Fruit fly (Drosophila melanogaster) whole organism, embryonic: ENCODE results near the gene Hmt4-20.

Experiments used
- ATbp ChIP-seq: fragments of 200-800 bp; sonication (Bioruptor generic); optimal IDR thresholded peaks from 2 replicates; lab custom pipeline; 2017; ENCODE audit warnings: missing biosample characterization, mild to moderate bottlenecking, missing genetic modification characterization, missing genetic modification reagents
- Bdp1 ChIP-seq: fragments of 200-800 bp; sonication (Bioruptor generic); optimal IDR thresholded peaks from 3 replicates; lab custom pipeline; 2016; ENCODE audit warnings: missing biosample characterization, missing genetic modification characterization
- CG10979 ChIP-seq: fragments of 200-800 bp; sonication (Bioruptor generic); optimal IDR thresholded peaks from 2 replicates; lab custom pipeline; 2018; ENCODE audit warnings: missing biosample characterization, mild to moderate bottlenecking, missing genetic modification characterization, moderate library complexity
- CG12219 ChIP-seq: fragments of 200-800 bp; sonication (Bioruptor generic); optimal IDR thresholded peaks from 3 replicates; lab custom pipeline; 2018; ENCODE audit warnings: missing biosample characterization, mild to moderate bottlenecking, missing genetic modification characterization
- CG12942 ChIP-seq: fragments of 200-800 bp; sonication (Bioruptor generic); optimal IDR thresholded peaks from 3 replicates; lab custom pipeline; 2016; ENCODE audit warnings: missing biosample characterization, missing genetic modification characterization
- CG14860 ChIP-seq: fragments of 200-800 bp; sonication (Bioruptor generic); IDR thresholded peaks from 3 replicates; pipeline ENCODE4 v1.3.6; 2022; ENCODE audit warnings: missing biosample characterization, missing genetic modification characterization; ENCODE audit not compliant: partially characterized antibody
- CG15514 ChIP-seq: fragments of 200-800 bp; sonication (Bioruptor generic); optimal IDR thresholded peaks from 3 replicates; lab custom pipeline; 2017; ENCODE audit warnings: missing biosample characterization, missing genetic modification characterization, mild to moderate bottlenecking, moderate library complexity, missing genetic modification reagents
- CG16813 ChIP-seq: fragments of 200-800 bp; sonication (Bioruptor generic); IDR thresholded peaks from 3 replicates; pipeline ENCODE4 v1.3.6; 2022; ENCODE audit warnings: missing biosample characterization, missing genetic modification characterization; ENCODE audit not compliant: partially characterized antibody
- CG1792 ChIP-seq: fragments of 200-800 bp; sonication (Bioruptor generic); optimal IDR thresholded peaks from 2 replicates; lab custom pipeline; 2016; ENCODE audit warnings: missing biosample characterization, missing genetic modification characterization
- CG18262 ChIP-seq: fragments of 200-800 bp; optimal IDR thresholded peaks from 3 replicates; lab custom pipeline; 2019; ENCODE audit warnings: missing biosample characterization, mild to moderate bottlenecking, missing genetic modification characterization, moderate library complexity
- CG3065 ChIP-seq: fragments of 200-800 bp; sonication (Bioruptor generic); optimal IDR thresholded peaks from 2 replicates; lab custom pipeline; 2016; ENCODE audit warnings: missing biosample characterization, missing genetic modification characterization
- CG4707 ChIP-seq: fragments of 200-800 bp; sonication (Bioruptor generic); optimal IDR thresholded peaks from 2 replicates; lab custom pipeline; 2018; ENCODE audit warnings: missing biosample characterization, mild to moderate bottlenecking, missing genetic modification characterization, moderate library complexity
- CG6175 ChIP-seq: fragments of 200-800 bp; sonication (Bioruptor generic); IDR thresholded peaks from 3 replicates; pipeline ENCODE4 v1.3.6; 2022; ENCODE audit warnings: missing biosample characterization, missing genetic modification characterization
- CG6683 ChIP-seq: fragments of 200-800 bp; sonication (Bioruptor generic); optimal IDR thresholded peaks from 2 replicates; lab custom pipeline; 2017; ENCODE audit warnings: missing biosample characterization, mild to moderate bottlenecking, missing genetic modification characterization, missing genetic modification reagents
- CG6791 ChIP-seq: fragments of 200-800 bp; sonication (Bioruptor generic); IDR thresholded peaks from 3 replicates; pipeline ENCODE4 v1.3.6; 2022; ENCODE audit warnings: missing biosample characterization, missing genetic modification characterization; ENCODE audit not compliant: partially characterized antibody
- CG7963 ChIP-seq: fragments of 200-800 bp; sonication (Bioruptor generic); IDR thresholded peaks from 3 replicates; pipeline ENCODE4 v1.3.6; 2022; ENCODE audit warnings: missing biosample characterization, missing genetic modification characterization; ENCODE audit not compliant: partially characterized antibody
- CTCF ChIP-seq: fragments of 200-800 bp; sonication (Bioruptor generic); optimal IDR thresholded peaks from 2 replicates; lab custom pipeline; 2017; ENCODE audit warnings: missing biosample characterization, mild to moderate bottlenecking, missing genetic modification characterization, moderate library complexity
- CoRest ChIP-seq: fragments of 200-800 bp; sonication (Bioruptor generic); optimal IDR thresholded peaks from 3 replicates; lab custom pipeline; 2018; ENCODE audit warnings: missing biosample characterization, mild to moderate bottlenecking, missing genetic modification characterization, moderate library complexity
- D19A ChIP-seq: fragments of 200-800 bp; optimal IDR thresholded peaks from 3 replicates; lab custom pipeline; 2019; ENCODE audit warnings: missing biosample characterization, mild to moderate bottlenecking, missing genetic modification characterization, moderate library complexity
- D19B ChIP-seq: fragments of 200-800 bp; sonication (Bioruptor generic); optimal IDR thresholded peaks from 2 replicates; lab custom pipeline; 2017; ENCODE audit warnings: missing biosample characterization, mild to moderate bottlenecking, missing genetic modification characterization
- Deaf1 ChIP-seq: fragments of 200-800 bp; optimal IDR thresholded peaks from 3 replicates; lab custom pipeline; 2019; ENCODE audit warnings: missing biosample characterization, mild to moderate bottlenecking, missing genetic modification characterization, moderate library complexity
- Eip74EF ChIP-seq, 2 experiments: fragments of 200-800 bp in 1 of 2; fragments of >200 bp in 1 of 2; sonication (Bioruptor generic) in 1 of 2; optimal IDR thresholded peaks; 2 replicates each; lab custom pipeline; 2017 to 2019; ENCODE audit warnings: missing biosample characterization in 2 of 2, missing genetic modification characterization in 2 of 2, mild to moderate bottlenecking in 1 of 2, moderate library complexity in 1 of 2
- H2.0 ChIP-seq: fragments of 200-800 bp; sonication (Bioruptor generic); IDR thresholded peaks from 2 replicates; pipeline ENCODE4 v1.3.6; 2022; ENCODE audit warnings: missing biosample characterization, missing genetic modification characterization
- HLH4C ChIP-seq: fragments of 200-800 bp; sonication (Bioruptor generic); IDR thresholded peaks from 3 replicates; pipeline ENCODE4 v1.3.6; 2022; ENCODE audit warnings: missing biosample characterization, missing genetic modification characterization; ENCODE audit not compliant: partially characterized antibody
- HLHmδ ChIP-seq: fragments of 200-800 bp; sonication (Bioruptor generic); optimal IDR thresholded peaks from 2 replicates; lab custom pipeline; 2018; ENCODE audit warnings: missing biosample characterization, mild to moderate bottlenecking, missing genetic modification characterization, moderate library complexity
- Hr51 ChIP-seq, 2 experiments: fragments of 200-800 bp; sonication (Bioruptor generic); optimal IDR thresholded peaks; 2 replicates in 1 of 2; 3 replicates in 1 of 2; lab custom pipeline; 2016 to 2018; ENCODE audit warnings: missing biosample characterization in 2 of 2, missing genetic modification characterization in 2 of 2, mild to moderate bottlenecking in 1 of 2, moderate library complexity in 1 of 2
- Med ChIP-seq: fragments of 200-800 bp; sonication (Bioruptor generic); peaks from one replicate; lab custom pipeline; 2016; ENCODE audit warnings: missing biosample characterization, missing genetic modification characterization, mild to moderate bottlenecking, inconsistent platforms, moderate library complexity
- Mes4 ChIP-seq: fragments of 200-800 bp; sonication (Bioruptor generic); optimal IDR thresholded peaks from 2 replicates; lab custom pipeline; 2016; ENCODE audit warnings: missing biosample characterization, missing genetic modification characterization
- Mrtf ChIP-seq: fragments of 200-800 bp; sonication (Bioruptor generic); IDR thresholded peaks from 3 replicates; pipeline ENCODE4 v1.3.6; 2022; ENCODE audit warnings: missing biosample characterization, missing genetic modification characterization
- Stat92E ChIP-seq, 3 experiments: fragments of >200 bp in 2 of 3; fragments of 200-800 bp in 1 of 3; sonication (Bioruptor generic) in 1 of 3; optimal IDR thresholded peaks; 2 replicates each; lab custom pipeline; 2017 to 2019; ENCODE audit warnings: missing biosample characterization in 3 of 3, missing genetic modification characterization in 3 of 3, mild to moderate bottlenecking in 1 of 3, moderate library complexity in 1 of 3
- ato ChIP-seq: fragments of 200-800 bp; sonication (Bioruptor generic); IDR thresholded peaks from 2 replicates; pipeline ENCODE4 v1.3.6; 2022; ENCODE audit warnings: missing biosample characterization, missing genetic modification characterization; ENCODE audit not compliant: partially characterized antibody
- cg ChIP-seq: fragments of 200-800 bp; sonication (Bioruptor generic); optimal IDR thresholded peaks from 3 replicates; lab custom pipeline; 2019; ENCODE audit warnings: missing biosample characterization, mild to moderate bottlenecking, missing genetic modification characterization, moderate library complexity
- chn ChIP-seq: fragments of 200-800 bp; sonication (Bioruptor generic); optimal IDR thresholded peaks from 2 replicates; lab custom pipeline; 2016; ENCODE audit warnings: missing biosample characterization, missing genetic modification characterization
- fu2 ChIP-seq: fragments of 200-800 bp; sonication (Bioruptor generic); optimal IDR thresholded peaks from 2 replicates; lab custom pipeline; 2016; ENCODE audit warnings: missing biosample characterization, missing genetic modification characterization
- gt ChIP-seq: fragments of 200-800 bp; sonication (Bioruptor generic); IDR thresholded peaks from 2 replicates; pipeline ENCODE4 v1.3.6; 2022; ENCODE audit warnings: missing biosample characterization, missing genetic modification characterization
- kni ChIP-seq: fragments of 200-800 bp; sonication (Bioruptor generic); optimal IDR thresholded peaks from 3 replicates; lab custom pipeline; 2017; ENCODE audit warnings: mild to moderate bottlenecking, missing biosample characterization, missing genetic modification reagents, missing genetic modification characterization
- lola ChIP-seq, 3 experiments: fragments of >200 bp in 2 of 3; fragments of 200-800 bp in 1 of 3; sonication (Bioruptor generic) in 1 of 3; optimal IDR thresholded peaks; 2 replicates each; lab custom pipeline; 2017 to 2019; ENCODE audit warnings: missing biosample characterization in 3 of 3, missing genetic modification characterization in 3 of 3, mild to moderate bottlenecking in 1 of 3, moderate library complexity in 1 of 3
- maf-S ChIP-seq: fragments of 200-800 bp; sonication (Bioruptor generic); optimal IDR thresholded peaks from 2 replicates; lab custom pipeline; 2016; ENCODE audit warnings: missing biosample characterization, missing genetic modification characterization
- pan ChIP-seq, 4 experiments: fragments of >200 bp in 3 of 4; fragments of 200-800 bp in 1 of 4; sonication (Bioruptor generic) in 1 of 4; optimal IDR thresholded peaks in 3 of 4; IDR thresholded peaks in 1 of 4; 2 replicates each; pipeline versions ENCODE4 v1.3.6 to Lab custom; 2017 to 2022; ENCODE audit warnings: missing biosample characterization in 2 of 4, missing genetic modification characterization in 2 of 4, mixed read lengths in 1 of 4
- pnt ChIP-seq: fragments of 200-800 bp; sonication (Bioruptor generic); optimal IDR thresholded peaks from 3 replicates; lab custom pipeline; 2016; ENCODE audit warnings: missing biosample characterization, missing genetic modification characterization
- psq ChIP-seq: fragments of 200-800 bp; sonication (Bioruptor generic); optimal IDR thresholded peaks from 2 replicates; lab custom pipeline; 2017; ENCODE audit warnings: missing biosample characterization, missing genetic modification characterization
- row ChIP-seq: fragments of 200-800 bp; sonication (Bioruptor generic); IDR thresholded peaks from 3 replicates; pipeline ENCODE4 v1.3.6; 2022; ENCODE audit warnings: missing biosample characterization, missing genetic modification characterization
- sima ChIP-seq: fragments of 200-800 bp; sonication (Bioruptor generic); optimal IDR thresholded peaks from 2 replicates; lab custom pipeline; 2016; ENCODE audit warnings: missing biosample characterization, missing genetic modification characterization
- slp2 ChIP-seq: fragments of 200-800 bp; sonication (Bioruptor generic); optimal IDR thresholded peaks from 2 replicates; lab custom pipeline; 2016; ENCODE audit warnings: missing biosample characterization, missing genetic modification characterization
- vnd ChIP-seq: fragments of 200-800 bp; sonication (Bioruptor generic); IDR thresholded peaks from 3 replicates; pipeline ENCODE4 v1.3.6; 2022; ENCODE audit warnings: missing biosample characterization, missing genetic modification characterization; ENCODE audit not compliant: partially characterized antibody
- wor ChIP-seq: fragments of 200-800 bp; sonication (Bioruptor generic); IDR thresholded peaks from 2 replicates; pipeline ENCODE4 v1.3.6; 2022; ENCODE audit warnings: missing biosample characterization, missing genetic modification characterization
- zfh2 ChIP-seq: fragments of 200-800 bp; sonication (Bioruptor generic); optimal IDR thresholded peaks from 2 replicates; lab custom pipeline; 2016; ENCODE audit warnings: missing biosample characterization, missing genetic modification characterization

Gene Hmt4-20

DNA sequence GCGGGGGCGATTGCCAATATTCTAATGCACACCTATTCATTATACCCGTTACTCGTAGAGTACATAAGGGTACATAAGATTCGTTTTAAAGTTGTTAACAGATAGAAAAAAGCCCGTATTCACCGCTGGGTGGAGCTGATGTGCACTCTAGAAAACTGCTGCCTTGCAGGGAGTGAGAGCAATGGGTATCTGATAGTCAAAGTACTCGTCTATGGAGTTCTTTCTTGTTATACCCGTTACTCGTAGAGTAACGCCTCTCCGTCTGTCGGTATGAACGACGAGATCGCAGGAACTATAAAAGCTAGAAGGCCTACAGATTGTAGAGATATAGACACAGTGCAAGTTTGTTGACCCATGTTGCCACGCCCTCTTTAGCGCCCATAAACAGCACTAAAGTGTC is 38.1 kb upstream of the Hmt4-20 start:
- TF ChIP-seq vnd (GFP tag; lab: Robert Waterston, UW) (0 out of 3 replicates have a peak, but pooled peaks have one; percentile 40), Hr51 (GFP tag; optimal IDR thresholded peaks at IDR 0.05; lab: Kevin White, UChicago) (no peak), ato (GFP tag; lab: Robert Waterston, UW) (peak; percentile 35; the same call in 1 of the 2 replicates), maf-S (no peak), HLH4C (GFP tag; lab: Robert Waterston, UW) (peak; percentile 56), CG12219 (no peak), D19A (tag; lab: Kevin White, UChicago) (peak; percentile 82), zfh2 (no peak), CG6175 (GFP tag; lab: Robert Waterston, UW) (no peak), CG1792 (no peak), Eip74EF (GFP tag; optimal IDR thresholded peaks at IDR 0.05; lab: Kevin White, UChicago) (no peak), CG4707 (GFP tag; lab: Kevin White, UChicago) (no peak), CG12942 (no peak), CG14860 (GFP tag; lab: Robert Waterston, UW) (peak; percentile 14; the same call in 1 of the 3 replicates), Stat92E (GFP tag; optimal IDR thresholded peaks at IDR 0.05; lab: Kevin White, UChicago) (no peak), Mrtf (GFP tag; lab: Robert Waterston, UW) (no peak), slp2 (GFP tag; lab: Kevin White, UChicago) (no peak), ATbp (GFP tag; lab: Kevin White, UChicago) (no peak), CG6791 (GFP tag; lab: Robert Waterston, UW) (peak; percentile 54; the same call in 2 of the 3 replicates), CG3065 (GFP tag; lab: Kevin White, UChicago) (no peak), Med (peak; percentile 46), CoRest (tag; lab: Kevin White, UChicago) (no peak), CTCF (GFP tag; lab: Kevin White, UChicago) (peak; percentile 67), Deaf1 (no peak), D19B (GFP tag; lab: Kevin White, UChicago) (no peak), CG7963 (GFP tag; lab: Robert Waterston, UW) (peak; percentile 55; the same call in 2 of the 3 replicates), CG16813 (GFP tag; lab: Robert Waterston, UW) (peak; percentile 63)

DNA sequence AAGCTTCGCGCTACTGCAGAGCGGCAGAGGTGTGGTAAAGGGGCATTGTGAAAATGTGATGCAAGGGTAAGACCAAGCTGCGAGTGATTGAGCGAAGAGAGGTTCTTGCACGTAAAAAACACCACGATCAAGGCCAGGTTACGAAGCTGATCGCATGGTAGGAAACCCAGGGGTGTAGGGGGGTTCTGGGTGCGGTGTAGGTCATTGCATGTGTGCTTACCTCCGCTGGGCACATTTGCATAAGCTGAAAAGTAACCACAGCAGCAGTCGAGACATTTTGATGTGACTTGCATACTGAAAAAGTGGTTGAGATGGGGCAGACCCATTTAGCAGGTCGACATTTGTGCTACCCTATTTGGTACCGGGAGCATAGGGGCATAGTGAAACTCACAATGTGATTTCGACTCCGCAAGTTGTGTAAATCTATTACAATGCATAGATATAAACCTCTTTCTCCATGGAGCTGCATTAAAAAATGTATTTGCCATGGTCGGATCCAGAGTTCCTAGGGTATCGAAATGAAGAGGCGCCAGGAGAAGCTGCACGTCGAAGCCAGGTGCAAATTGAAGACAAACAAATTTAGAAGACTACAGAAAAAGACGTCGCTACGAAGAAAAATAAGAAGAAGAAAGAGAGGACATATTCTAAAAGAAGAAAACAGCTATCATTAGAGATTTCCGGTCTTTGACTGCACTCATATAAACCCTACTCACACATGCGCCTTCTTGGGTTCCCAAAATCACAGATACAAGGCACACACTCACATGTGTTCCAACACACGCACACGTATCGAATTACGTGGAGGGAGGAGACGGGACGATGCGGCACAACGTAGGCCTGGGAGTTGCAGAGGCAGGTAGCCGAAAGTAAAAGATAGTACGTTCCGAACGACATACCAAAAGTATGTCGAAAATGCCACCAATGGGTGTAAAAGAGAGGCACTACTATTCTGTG is 37.3 kb upstream of the Hmt4-20 start:
- TF ChIP-seq cg (GFP tag; lab: Kevin White, UChicago): peak; percentile 76
- TF ChIP-seq CG6683 (GFP tag; lab: Kevin White, UChicago): no peak
- TF ChIP-seq Bdp1 (GFP tag; lab: Kevin White, UChicago): no peak
- TF ChIP-seq wor (GFP tag; lab: Robert Waterston, UW): no peak
- peak; percentile 12 for TF ChIP-seq CG10979 (tag; lab: Kevin White, UChicago)
- TF ChIP-seq HLHmδ (GFP tag; lab: Kevin White, UChicago): peak; percentile 10
- TF ChIP-seq CG15514 (GFP tag; lab: Kevin White, UChicago): no peak
- peak; percentile 80 for TF ChIP-seq kni (GFP tag; lab: Kevin White, UChicago)
- no peak for TF ChIP-seq Mes4 (GFP tag; lab: Kevin White, UChicago)
- no peak for TF ChIP-seq fu2 (GFP tag; lab: Kevin White, UChicago)
- no peak for TF ChIP-seq sima (GFP tag; lab: Kevin White, UChicago)
- TF ChIP-seq H2.0 (GFP tag; lab: Robert Waterston, UW): no peak
- TF ChIP-seq row (GFP tag; lab: Robert Waterston, UW): peak; percentile 43; the same call in 2 of the 3 replicates
- TF ChIP-seq chn (GFP tag; lab: Kevin White, UChicago): peak; percentile 20
- TF ChIP-seq pan (optimal IDR thresholded peaks at IDR 0.05; lab: Kevin White, UChicago): peak in 1 of 2 experiments; percentile 40
- TF ChIP-seq pan (GFP tag; optimal IDR thresholded peaks at IDR 0.05 in 1 of 2, IDR thresholded peaks at IDR 0.05 in 1 of 2): no peak
- peak in 1 of 3 experiments; percentile 9 for TF ChIP-seq lola (GFP tag; optimal IDR thresholded peaks at IDR 0.05; lab: Kevin White, UChicago)
- peak; percentile 3 for TF ChIP-seq psq (GFP tag; lab: Kevin White, UChicago)
- TF ChIP-seq gt (GFP tag; lab: Robert Waterston, UW): no peak
- no peak for TF ChIP-seq pnt (GFP tag; lab: Kevin White, UChicago)
- TF ChIP-seq CG18262 (tag; lab: Kevin White, UChicago): peak; percentile 29
